Worm (Caenorhabditis elegans) whole organism, young adult: ENCODE data around the gene bath-29.

Experiments
- B0336.3 ChIP-seq: fragments of 200-800 bp; sonication (Bioruptor generic); IDR thresholded peaks from 2 replicates; pipeline ENCODE4 v1.3.6; 2022; ENCODE audit warnings: missing genetic modification characterization, missing compliant biosample characterization
- D2030.7 ChIP-seq: fragments of 200-800 bp; sonication (Bioruptor generic); IDR thresholded peaks from 2 replicates; pipeline ENCODE4 v1.3.6; 2022; ENCODE audit warnings: missing genetic modification reagents, missing genetic modification characterization, missing compliant biosample characterization
- F10E7.11 ChIP-seq: sonication (generic microtip); optimal IDR thresholded peaks from 2 replicates; lab custom pipeline; 2017; ENCODE audit warnings: mild to moderate bottlenecking, missing genetic modification characterization, moderate library complexity, missing compliant biosample characterization
- F22D6.2 ChIP-seq: sonication (generic microtip); optimal IDR thresholded peaks from 2 replicates; lab custom pipeline; 2016; ENCODE audit warnings: mild to moderate bottlenecking, missing genetic modification characterization, missing compliant biosample characterization
- F33H1.4 ChIP-seq: fragments of 200-800 bp; sonication (Bioruptor generic); IDR thresholded peaks from 2 replicates; pipeline ENCODE4 v1.3.6; 2022; ENCODE audit warnings: missing genetic modification reagents, missing genetic modification characterization, missing compliant biosample characterization
- F37B4.10 ChIP-seq: fragments of 200-800 bp; sonication (Bioruptor generic); IDR thresholded peaks from 2 replicates; pipeline ENCODE4 v1.3.6; 2022; ENCODE audit warnings: missing genetic modification characterization, missing compliant biosample characterization
- F52B5.7 ChIP-seq: sonication (generic microtip); optimal IDR thresholded peaks from 2 replicates; lab custom pipeline; 2016; ENCODE audit warnings: mild to moderate bottlenecking, missing genetic modification characterization, missing compliant biosample characterization
- K11D2.4 ChIP-seq: fragments of 200-800 bp; sonication (Bioruptor generic); IDR thresholded peaks from 2 replicates; pipeline ENCODE4 v1.3.6; 2022; ENCODE audit warnings: missing genetic modification reagents, missing genetic modification characterization, missing compliant biosample characterization
- K12H6.12 ChIP-seq: fragments of 200-800 bp; sonication (Bioruptor generic); optimal IDR thresholded peaks from 2 replicates; lab custom pipeline; 2018; ENCODE audit warnings: mild to moderate bottlenecking, missing genetic modification characterization, missing compliant biosample characterization
- T07F8.4 ChIP-seq: sonication (generic microtip); optimal IDR thresholded peaks from 2 replicates; lab custom pipeline; 2016; ENCODE audit warnings: mild to moderate bottlenecking, missing genetic modification characterization, moderate library complexity, missing compliant biosample characterization
- T26A5.8 ChIP-seq: sonication (generic microtip); optimal IDR thresholded peaks from 2 replicates; lab custom pipeline; 2016; ENCODE audit warnings: missing genetic modification characterization, missing compliant biosample characterization
- Y53F4B.3 ChIP-seq: fragments of 200-800 bp; sonication (Bioruptor generic); IDR thresholded peaks from 2 replicates; pipeline ENCODE4 v1.3.6; 2022; ENCODE audit warnings: missing genetic modification reagents, missing genetic modification characterization, missing compliant biosample characterization
- aptf-3 ChIP-seq: fragments of 200-800 bp; sonication (Bioruptor generic); IDR thresholded peaks from 2 replicates; pipeline ENCODE4 v1.3.6; 2022; ENCODE audit warnings: missing genetic modification characterization, missing compliant biosample characterization
- atf-7 ChIP-seq: sonication (generic microtip); optimal IDR thresholded peaks from 2 replicates; lab custom pipeline; 2017; ENCODE audit warnings: mild to moderate bottlenecking, missing genetic modification characterization, missing compliant biosample characterization
- attf-5 ChIP-seq: fragments of 200-800 bp; sonication (Bioruptor generic); optimal IDR thresholded peaks from 2 replicates; lab custom pipeline; 2018; ENCODE audit warnings: mild to moderate bottlenecking, missing genetic modification characterization, missing compliant biosample characterization
- bed-1 ChIP-seq: fragments of 200-800 bp; sonication (Bioruptor generic); IDR thresholded peaks from 2 replicates; pipeline ENCODE4 v1.3.6; 2022; ENCODE audit warnings: missing genetic modification reagents, missing genetic modification characterization, missing compliant biosample characterization
- ccch-3 ChIP-seq: fragments of 200-800 bp; sonication (Bioruptor generic); optimal IDR thresholded peaks from 2 replicates; lab custom pipeline; 2018; ENCODE audit warnings: mild to moderate bottlenecking, missing genetic modification characterization, missing compliant biosample characterization
- ceh-100 ChIP-seq: fragments of 200-800 bp; sonication (Bioruptor generic); IDR thresholded peaks from 2 replicates; pipeline ENCODE4 v1.3.6; 2022; ENCODE audit warnings: missing genetic modification reagents, missing genetic modification characterization, missing compliant biosample characterization
- ceh-58 ChIP-seq: fragments of 200-800 bp; sonication (Bioruptor generic); IDR thresholded peaks from 2 replicates; pipeline ENCODE4 v1.3.6; 2022; ENCODE audit warnings: missing genetic modification characterization, missing compliant biosample characterization
- ceh-79 ChIP-seq: sonication (generic microtip); optimal IDR thresholded peaks from 2 replicates; lab custom pipeline; 2017; ENCODE audit warnings: mild to moderate bottlenecking, missing genetic modification characterization, missing compliant biosample characterization
- chd-7 ChIP-seq: sonication (generic microtip); optimal IDR thresholded peaks from 2 replicates; lab custom pipeline; 2016; ENCODE audit warnings: mild to moderate bottlenecking, missing genetic modification characterization, moderate library complexity, missing compliant biosample characterization
- efl-1 ChIP-seq: fragments of 150-350 bp; optimal IDR thresholded peaks from 2 replicates; lab custom pipeline; 2014; ENCODE audit warnings: missing biosample characterization, missing genetic modification reagents, missing genetic modification characterization
- ekl-4 ChIP-seq: fragments of 200-800 bp; sonication (Bioruptor generic); IDR thresholded peaks from 2 replicates; pipeline ENCODE4 v1.3.6; 2022; ENCODE audit warnings: missing genetic modification reagents, missing genetic modification characterization, missing compliant biosample characterization
- hmg-1.2 ChIP-seq: fragments of 200-800 bp; sonication (Bioruptor generic); IDR thresholded peaks from 2 replicates; pipeline ENCODE4 v1.3.6; 2022; ENCODE audit warnings: missing genetic modification reagents, missing genetic modification characterization, missing compliant biosample characterization
- hrde-1 ChIP-seq: sonication (generic microtip); optimal IDR thresholded peaks from 2 replicates; lab custom pipeline; 2016; ENCODE audit warnings: missing genetic modification characterization, mild to moderate bottlenecking, missing compliant biosample characterization, moderate library complexity, missing genotype, missing genetic modification reagents, borderline replicate concordance
- let-526 ChIP-seq: fragments of 200-800 bp; sonication (Bioruptor generic); IDR thresholded peaks from 2 replicates; pipeline ENCODE4 v1.3.6; 2022; ENCODE audit warnings: missing genetic modification reagents, missing genetic modification characterization, missing compliant biosample characterization
- lin-35 ChIP-seq, 3 experiments: fragments of 150-350 bp in 2 of 3; sonication (generic microtip) in 1 of 3; optimal IDR thresholded peaks; 2 replicates each; lab custom pipeline; 2014 to 2018; ENCODE audit warnings: missing biosample characterization in 3 of 3, missing genetic modification characterization in 3 of 3, missing genetic modification reagents in 3 of 3
- lin-40 ChIP-seq: sonication (generic microtip); optimal IDR thresholded peaks from 2 replicates; lab custom pipeline; 2016; ENCODE audit warnings: missing genetic modification characterization, mild to moderate bottlenecking, missing compliant biosample characterization, missing genotype, missing genetic modification reagents
- lsl-1 ChIP-seq: fragments of 200-800 bp; sonication (Bioruptor generic); optimal IDR thresholded peaks from 2 replicates; lab custom pipeline; 2018; ENCODE audit warnings: mild to moderate bottlenecking, missing genetic modification characterization, moderate library complexity, missing compliant biosample characterization
- mel-28 ChIP-seq: sonication (generic microtip); optimal IDR thresholded peaks from 2 replicates; lab custom pipeline; 2016; ENCODE audit warnings: borderline replicate concordance, mild to moderate bottlenecking, missing genetic modification characterization, missing compliant biosample characterization
- mes-4 ChIP-seq: sonication (generic microtip); optimal IDR thresholded peaks from 2 replicates; lab custom pipeline; 2016; ENCODE audit warnings: missing genotype, missing genetic modification characterization, missing compliant biosample characterization
- nhr-90 ChIP-seq: sonication (generic microtip); optimal IDR thresholded peaks from 2 replicates; lab custom pipeline; 2016; ENCODE audit warnings: missing genotype, mild to moderate bottlenecking, missing genetic modification characterization, missing compliant biosample characterization
- pbrm-1 ChIP-seq: fragments of 200-800 bp; sonication (Bioruptor generic); IDR thresholded peaks from 2 replicates; pipeline ENCODE4 v1.3.6; 2022; ENCODE audit warnings: missing genetic modification reagents, missing genetic modification characterization, missing compliant biosample characterization
- pha-4 ChIP-seq: fragments of 150-350 bp; sonication (generic microtip); optimal IDR thresholded peaks from 2 replicates; lab custom pipeline; 2014; ENCODE audit warnings: missing biosample characterization, missing genetic modification reagents, missing genetic modification characterization
- snpc-3.4 ChIP-seq: sonication (generic microtip); optimal IDR thresholded peaks from 2 replicates; lab custom pipeline; 2017; ENCODE audit warnings: missing genetic modification characterization, mild to moderate bottlenecking, missing compliant biosample characterization, antibody characterized with exemption, moderate library complexity, missing genotype, missing genetic modification reagents
- somi-1 ChIP-seq: fragments of 200-800 bp; sonication (Bioruptor generic); optimal IDR thresholded peaks from 2 replicates; lab custom pipeline; 2018; ENCODE audit warnings: mild to moderate bottlenecking, missing genetic modification characterization, missing compliant biosample characterization
- tbp1 ChIP-seq: fragments of 200-800 bp; sonication (Bioruptor generic); optimal IDR thresholded peaks from 2 replicates; lab custom pipeline; 2018; ENCODE audit warnings: mild to moderate bottlenecking, missing genetic modification characterization, missing compliant biosample characterization
- tlf-1 ChIP-seq: fragments of 200-800 bp; sonication (Bioruptor generic); optimal IDR thresholded peaks from 2 replicates; lab custom pipeline; 2018; ENCODE audit warnings: mild to moderate bottlenecking, missing genetic modification characterization, missing compliant biosample characterization
- unc-130 ChIP-seq: sonication (generic microtip); optimal IDR thresholded peaks from 2 replicates; lab custom pipeline; 2016; ENCODE audit warnings: missing genetic modification reagents, missing genetic modification characterization, missing compliant biosample characterization
- zim-3 ChIP-seq: sonication (generic microtip); optimal IDR thresholded peaks from 2 replicates; lab custom pipeline; 2017; ENCODE audit warnings: mild to moderate bottlenecking, missing genetic modification characterization, moderate library complexity, missing compliant biosample characterization

bath-29 gene

DNA sequence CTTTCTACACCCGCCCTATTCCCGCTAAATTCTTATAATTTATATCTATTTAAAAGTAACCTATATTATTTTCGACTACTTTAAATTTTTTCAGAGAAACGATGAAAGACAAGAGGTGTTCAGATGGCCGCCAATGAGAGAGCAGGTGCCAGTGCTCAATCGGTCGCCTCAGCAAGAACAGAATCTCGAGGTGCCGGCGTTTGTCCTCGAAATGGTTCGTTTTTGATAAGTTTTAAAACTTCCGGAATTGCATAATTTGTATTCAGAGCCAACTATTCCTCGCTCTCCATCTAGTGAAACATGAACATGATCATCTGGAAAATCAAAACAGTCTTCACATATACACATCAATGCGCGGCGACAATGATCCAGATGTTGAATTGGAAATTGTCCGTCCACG, 22.6 kb downstream of the bath-29 start, which contains the start of gene bath-23:
TSS of gene bath-23 (plus strand) at position 301 of the 400 bp plus-strand sequence.
- TF ChIP-seq tlf-1 (GFP tag; lab: Kevin White, UChicago) (no peak), Y53F4B.3 (GFP tag; lab: Robert Waterston, UW) (no peak), F37B4.10 (no peak), lin-35 (GFP tag; optimal IDR thresholded peaks at IDR 0.05; lab: Kevin White, UChicago) (no peak), lsl-1 (no peak), F22D6.2 (tag; lab: Kevin White, UChicago) (no peak), somi-1 (GFP tag; lab: Kevin White, UChicago) (no peak), mes-4 (tag; lab: Kevin White, UChicago) (no peak), lin-40 (tag; lab: Kevin White, UChicago) (no peak), B0336.3 (GFP tag; lab: Robert Waterston, UW) (no peak), ceh-58 (GFP tag; lab: Robert Waterston, UW) (no peak)

DNA sequence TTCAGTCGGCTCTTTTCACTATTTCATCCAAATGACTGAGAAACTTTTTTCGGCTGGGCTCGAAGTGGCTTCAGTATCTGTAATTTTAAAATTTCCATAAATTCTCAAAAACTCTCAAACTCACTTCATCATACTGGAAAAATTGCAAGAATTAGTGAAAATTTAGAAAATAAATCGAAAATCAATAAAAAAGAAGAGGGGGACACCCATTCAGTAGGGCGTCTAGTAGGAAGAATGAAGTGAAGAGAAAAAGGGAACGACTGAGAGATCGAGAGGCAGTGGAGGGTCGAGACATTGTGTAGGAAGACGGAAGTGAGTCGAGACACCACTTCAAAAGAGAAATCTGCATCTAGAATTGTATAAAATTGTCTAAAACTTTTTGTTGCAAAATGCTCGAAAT, 25.5 kb downstream of the bath-29 start:
- TF ChIP-seq mes-4 (tag; lab: Kevin White, UChicago) (no peak), T26A5.8 (tag; lab: Kevin White, UChicago) (no peak), F37B4.10 (no peak), F10E7.11 (tag; lab: Kevin White, UChicago) (no peak), F33H1.4 (GFP tag; lab: Robert Waterston, UW) (no peak), aptf-3 (GFP tag; lab: Robert Waterston, UW) (no peak), atf-7 (tag; lab: Kevin White, UChicago) (no peak), mel-28 (no peak), T07F8.4 (tag; lab: Kevin White, UChicago) (no peak), ekl-4 (no peak)
- TF ChIP-seq, all 124 proteins: peak for 0

ce11 chrII:3374779-3375178, 26.4 kb downstream of the bath-29 start, which contains the start of gene bath-10:
TSS of gene bath-10 (plus strand) at chrII:3375079.
- no peak for TF ChIP-seq K11D2.4 (GFP tag; lab: Robert Waterston, UW)
- no peak for TF ChIP-seq F52B5.7 (tag; lab: Kevin White, UChicago)
- no peak for TF ChIP-seq zim-3
- no peak for TF ChIP-seq ceh-79
- TF ChIP-seq D2030.7 = no peak
- TF ChIP-seq snpc-3.4 (tag; lab: Kevin White, UChicago) = no peak
- no peak for TF ChIP-seq nhr-90 (tag; lab: Kevin White, UChicago)

- no peak for TF ChIP-seq T07F8.4 (tag; lab: Kevin White, UChicago)
- TF ChIP-seq chd-7 = no peak
- TF ChIP-seq hrde-1 (tag; lab: Kevin White, UChicago) = no peak
- TF ChIP-seq efl-1 (GFP tag; lab: Kevin White, UChicago) = no peak
- no peak for TF ChIP-seq pha-4
- no peak for TF ChIP-seq K12H6.12 (tag; lab: Kevin White, UChicago)
- TF ChIP-seq attf-5 (GFP tag; lab: Kevin White, UChicago) = no peak
- TF ChIP-seq F52B5.7 (tag; lab: Kevin White, UChicago) = no peak
- TF ChIP-seq ceh-100 = no peak
- TF ChIP-seq ccch-3 (GFP tag; lab: Kevin White, UChicago) = no peak
- no peak for TF ChIP-seq bed-1 (GFP tag; lab: Robert Waterston, UW)
- TF ChIP-seq pbrm-1 (GFP tag; lab: Robert Waterston, UW) = no peak
- no peak for TF ChIP-seq unc-130 (GFP tag; lab: Kevin White, UChicago)
- TF ChIP-seq hmg-1.2 = no peak
- no peak for TF ChIP-seq let-526 (GFP tag; lab: Robert Waterston, UW)
- no peak for TF ChIP-seq tbp1 (GFP tag; lab: Kevin White, UChicago)
- no peak for TF ChIP-seq lsl-1
Measured at ce11 chrII:3375302-3375701, 26.9 kb downstream of the bath-29 start.
